Worm (Caenorhabditis elegans): ENCODE results near the gene nhr-28.

- TF ChIP-seq flt-1 (GFP tag; IDR thresholded peaks at IDR 0.05), result no peak
- no peak for TF ChIP-seq cog-1 (tag; optimal IDR thresholded peaks at IDR 0.05)
- TF ChIP-seq klf-2 (GFP tag; conservative IDR thresholded peaks at IDR 0.05), result no peak
- no peak for TF ChIP-seq ztf-29 (GFP tag; IDR thresholded peaks at IDR 0.05)
- no peak for TF ChIP-seq med-1 (GFP tag; optimal IDR thresholded peaks at IDR 0.05; ENCODE audit: insufficient read depth)
These were observed 23.4 kb upstream of the nhr-28 start for ce11 chrX:16331425-16331824.
